Worm (Caenorhabditis elegans): ENCODE measurements around the gene C09B9.1.

Gene C09B9.1

ce11 chrIV:4995842-4996241 lies 41.7 kb upstream of the C09B9.1 start, which contains the start of gene ssq-2:
Gene ssq-2 (plus strand): TSS chrIV:4996142.
- TF ChIP-seq mab-5 (tag; optimal IDR thresholded peaks at IDR 0.05) (no peak), ceh-83 (GFP tag; optimal IDR thresholded peaks at IDR 0.05) (no peak), mep-1 (tag; optimal IDR thresholded peaks at IDR 0.05) (no peak), bed-3 (GFP tag; optimal IDR thresholded peaks at IDR 0.05) (no peak), lin-32 (GFP tag; optimal IDR thresholded peaks at IDR 0.05) (no peak), unc-62 (GFP tag; optimal IDR thresholded peaks at IDR 0.05) (no peak), ceh-43 (GFP tag; optimal IDR thresholded peaks at IDR 0.05) (no peak), nhr-28 (tag; optimal IDR thresholded peaks at IDR 0.05) (no peak), lin-13 (tag; optimal IDR thresholded peaks at IDR 0.05) (no peak), ces-1 (GFP tag; optimal IDR thresholded peaks at IDR 0.05) (no peak), zip-8 (tag; optimal IDR thresholded peaks at IDR 0.05) (no peak), ztf-11 (tag; optimal IDR thresholded peaks at IDR 0.05) (no peak)

ce11 chrIV:4996956-4997355 lies 40.6 kb upstream of the C09B9.1 start:
- TF ChIP-seq nhr-12 (tag; optimal IDR thresholded peaks at IDR 0.05) (no peak), sptf-1 (tag; optimal IDR thresholded peaks at IDR 0.05) (no peak), pha-4 (tag; optimal IDR thresholded peaks at IDR 0.05) (no peak)

- TF ChIP-seq zip-8 (tag; optimal IDR thresholded peaks at IDR 0.05) (peak; percentile 30), blmp-1 (tag; optimal IDR thresholded peaks at IDR 0.05) (no peak), unc-62 (GFP tag; optimal IDR thresholded peaks at IDR 0.05) (no peak)
Measured at ce11 chrIV:5002448-5002847, 35.1 kb upstream of the C09B9.1 start, which contains the start of gene pes-1. Gene pes-1 (plus strand): TSS chrIV:5002748.

- TF ChIP-seq zip-8 (tag; optimal IDR thresholded peaks at IDR 0.05) (no peak), drap-1 (GFP tag; optimal IDR thresholded peaks at IDR 0.05) (no peak), nhr-12 (tag; optimal IDR thresholded peaks at IDR 0.05) (no peak), tbx-8 (GFP tag; optimal IDR thresholded peaks at IDR 0.05) (no peak), snpc-4 (tag; optimal IDR thresholded peaks at IDR 0.05) (no peak), nhr-237 (tag; optimal IDR thresholded peaks at IDR 0.05) (no peak), unc-120 (tag; optimal IDR thresholded peaks at IDR 0.05; ENCODE audit: poor library complexity, severe bottlenecking) (no peak), mep-1 (tag; optimal IDR thresholded peaks at IDR 0.05) (no peak), ztf-11 (tag; optimal IDR thresholded peaks at IDR 0.05) (no peak), ceh-39 (tag; optimal IDR thresholded peaks at IDR 0.05) (no peak), hlh-1 (tag; optimal IDR thresholded peaks at IDR 0.05) (no peak), elt-3 (tag; optimal IDR thresholded peaks at IDR 0.05) (no peak), ham-2 (GFP tag; optimal IDR thresholded peaks at IDR 0.05) (no peak), ceh-83 (GFP tag; optimal IDR thresholded peaks at IDR 0.05) (no peak), sem-2 (GFP tag; optimal IDR thresholded peaks at IDR 0.05) (no peak), ceh-43 (GFP tag; optimal IDR thresholded peaks at IDR 0.05) (no peak), unc-39 (tag; optimal IDR thresholded peaks at IDR 0.05) (no peak)
Measured at ce11 chrIV:5005154-5005553, 32.4 kb upstream of the C09B9.1 start.

ce11 chrIV:5008378-5008777 lies 29.2 kb upstream of the C09B9.1 start, which contains the start of gene srm-2:
Gene srm-2 (plus strand): TSS chrIV:5008678.
- no peak for TF ChIP-seq cnd-1 (tag; optimal IDR thresholded peaks at IDR 0.05)
- no peak for TF ChIP-seq mls-2 (tag; optimal IDR thresholded peaks at IDR 0.05)
- no peak for TF ChIP-seq lsy-2 (tag; optimal IDR thresholded peaks at IDR 0.05)
- TF ChIP-seq ceh-43 (GFP tag; optimal IDR thresholded peaks at IDR 0.05) = no peak
- TF ChIP-seq lin-32 (GFP tag; optimal IDR thresholded peaks at IDR 0.05) = no peak
- TF ChIP-seq nhr-237 (tag; optimal IDR thresholded peaks at IDR 0.05) = no peak
- no peak for TF ChIP-seq mep-1 (tag; optimal IDR thresholded peaks at IDR 0.05)
- TF ChIP-seq flh-1 (GFP tag; optimal IDR thresholded peaks at IDR 0.05) = no peak
- no peak for TF ChIP-seq lin-13 (tag; optimal IDR thresholded peaks at IDR 0.05)
- no peak for TF ChIP-seq drap-1 (GFP tag; optimal IDR thresholded peaks at IDR 0.05)
- no peak for TF ChIP-seq ces-1 (GFP tag; optimal IDR thresholded peaks at IDR 0.05)
- no peak for TF ChIP-seq sptf-1 (tag; optimal IDR thresholded peaks at IDR 0.05)
- TF ChIP-seq unc-62 (GFP tag; optimal IDR thresholded peaks at IDR 0.05) = no peak
- TF ChIP-seq elt-1 (tag; optimal IDR thresholded peaks at IDR 0.05; ENCODE audit: borderline replicate concordance, insufficient read depth) = no peak
- no peak for TF ChIP-seq bed-3 (GFP tag; optimal IDR thresholded peaks at IDR 0.05)
- TF ChIP-seq zip-8 (tag; optimal IDR thresholded peaks at IDR 0.05) = no peak
- no peak for TF ChIP-seq ham-2 (GFP tag; optimal IDR thresholded peaks at IDR 0.05)
- no peak for TF ChIP-seq unc-39 (tag; optimal IDR thresholded peaks at IDR 0.05)

Measured in whole organism, mixed stage, embryonic.